Worm (Caenorhabditis elegans) whole organism, mixed stage, embryonic: ENCODE results near the gene R03H10.11.

Experiments used
- M03D4.4 ChIP-seq: sonication (generic microtip); optimal IDR thresholded peaks from 2 replicates; lab custom pipeline; 2017; ENCODE audit warnings: mild to moderate bottlenecking, missing genetic modification characterization, missing compliant biosample characterization
- blmp-1 ChIP-seq: fragments of 150-350 bp; optimal IDR thresholded peaks from 2 replicates; lab custom pipeline; 2014; ENCODE audit warnings: missing biosample characterization, missing genetic modification characterization
- ceh-43 ChIP-seq: fragments of 200-800 bp; sonication (Bioruptor generic); optimal IDR thresholded peaks from 2 replicates; lab custom pipeline; 2018; ENCODE audit warnings: mild to moderate bottlenecking, missing genetic modification characterization, moderate library complexity, missing compliant biosample characterization
- ceh-83 ChIP-seq: fragments of 200-800 bp; sonication (Bioruptor generic); optimal IDR thresholded peaks from 2 replicates; lab custom pipeline; 2018; ENCODE audit warnings: mild to moderate bottlenecking, missing genetic modification characterization, missing compliant biosample characterization
- cnd-1 ChIP-seq: fragments of 200-800 bp; sonication (Bioruptor generic); optimal IDR thresholded peaks from 2 replicates; lab custom pipeline; 2018; ENCODE audit warnings: mild to moderate bottlenecking, missing genetic modification characterization, missing compliant biosample characterization
- drap-1 ChIP-seq: fragments of 200-800 bp; sonication (Bioruptor generic); optimal IDR thresholded peaks from 3 replicates; lab custom pipeline; 2018; ENCODE audit warnings: mild to moderate bottlenecking, missing genetic modification characterization, missing compliant biosample characterization
- elt-1 ChIP-seq: sonication (generic microtip); optimal IDR thresholded peaks from 2 replicates; lab custom pipeline; 2017; ENCODE audit warnings: missing genetic modification characterization, mild to moderate bottlenecking, missing compliant biosample characterization, antibody characterized with exemption, moderate library complexity, borderline replicate concordance; ENCODE audit not compliant: insufficient read depth
- elt-3 ChIP-seq: fragments of 150-350 bp; optimal IDR thresholded peaks from 2 replicates; lab custom pipeline; 2014; ENCODE audit warnings: missing biosample characterization, missing genetic modification characterization
- flh-1 ChIP-seq: fragments of 200-800 bp; sonication (Bioruptor generic); optimal IDR thresholded peaks from 2 replicates; lab custom pipeline; 2018; ENCODE audit warnings: mild to moderate bottlenecking, missing genetic modification characterization, moderate library complexity, missing compliant biosample characterization
- ham-2 ChIP-seq: fragments of 200-800 bp; sonication (Bioruptor generic); optimal IDR thresholded peaks from 2 replicates; lab custom pipeline; 2018; ENCODE audit warnings: mild to moderate bottlenecking, missing genetic modification characterization, missing compliant biosample characterization
- hlh-1 ChIP-seq: fragments of 150-350 bp; optimal IDR thresholded peaks from 2 replicates; lab custom pipeline; 2014; ENCODE audit warnings: missing biosample characterization, missing genetic modification reagents, missing genetic modification characterization
- lin-13 ChIP-seq: fragments of 150-350 bp; optimal IDR thresholded peaks from 2 replicates; lab custom pipeline; 2014; ENCODE audit warnings: missing biosample characterization, missing genetic modification characterization
- lsy-2 ChIP-seq: fragments of 150-350 bp; optimal IDR thresholded peaks from 2 replicates; lab custom pipeline; 2014; ENCODE audit warnings: missing biosample characterization, missing genetic modification characterization
- mab-5 ChIP-seq: fragments of 150-350 bp; optimal IDR thresholded peaks from 2 replicates; lab custom pipeline; 2014; ENCODE audit warnings: missing biosample characterization, missing genetic modification characterization
- mep-1 ChIP-seq: fragments of 150-350 bp; optimal IDR thresholded peaks from 2 replicates; lab custom pipeline; 2017; ENCODE audit warnings: missing biosample characterization, missing genetic modification reagents, missing genetic modification characterization, inconsistent platforms
- mls-2 ChIP-seq: sonication (generic microtip); optimal IDR thresholded peaks from 2 replicates; lab custom pipeline; 2016; ENCODE audit warnings: mild to moderate bottlenecking, missing genetic modification characterization, moderate library complexity, missing compliant biosample characterization
- nhr-12 ChIP-seq: fragments of 150-350 bp; optimal IDR thresholded peaks from 2 replicates; lab custom pipeline; 2014; ENCODE audit warnings: missing biosample characterization, missing genetic modification characterization
- nhr-2 ChIP-seq: fragments of 150-350 bp; optimal IDR thresholded peaks from 2 replicates; lab custom pipeline; 2014; ENCODE audit warnings: missing biosample characterization, missing genetic modification characterization
- nhr-237 ChIP-seq: fragments of 150-350 bp; optimal IDR thresholded peaks from 2 replicates; lab custom pipeline; 2014; ENCODE audit warnings: missing biosample characterization, missing genetic modification characterization
- nhr-28 ChIP-seq: fragments of 150-350 bp; optimal IDR thresholded peaks from 2 replicates; lab custom pipeline; 2014; ENCODE audit warnings: missing biosample characterization, missing genetic modification characterization
- pha-4 ChIP-seq: fragments of 150-350 bp; optimal IDR thresholded peaks from 2 replicates; lab custom pipeline; 2018; ENCODE audit warnings: missing biosample characterization, missing genetic modification reagents, missing genetic modification characterization
- sem-2 ChIP-seq: fragments of 200-800 bp; sonication (Bioruptor generic); optimal IDR thresholded peaks from 2 replicates; lab custom pipeline; 2018; ENCODE audit warnings: mild to moderate bottlenecking, missing genetic modification characterization, missing compliant biosample characterization
- sptf-1 ChIP-seq: sonication (generic microtip); optimal IDR thresholded peaks from 2 replicates; lab custom pipeline; 2017; ENCODE audit warnings: mild to moderate bottlenecking, missing genetic modification characterization, moderate library complexity, missing compliant biosample characterization
- tbx-8 ChIP-seq: fragments of 200-800 bp; sonication (Bioruptor generic); optimal IDR thresholded peaks from 2 replicates; lab custom pipeline; 2018; ENCODE audit warnings: mild to moderate bottlenecking, missing genetic modification characterization, moderate library complexity, missing compliant biosample characterization
- unc-120 ChIP-seq: sonication (generic microtip); optimal IDR thresholded peaks from 2 replicates; lab custom pipeline; 2017; ENCODE audit warnings: missing genetic modification characterization, missing compliant biosample characterization; ENCODE audit not compliant: poor library complexity, severe bottlenecking
- unc-39 ChIP-seq: fragments of 150-350 bp; optimal IDR thresholded peaks from 2 replicates; lab custom pipeline; 2014; ENCODE audit warnings: missing biosample characterization, missing genetic modification characterization
- unc-62 ChIP-seq: fragments of 150-350 bp; optimal IDR thresholded peaks from 2 replicates; lab custom pipeline; 2014; ENCODE audit warnings: missing biosample characterization, missing genetic modification reagents, missing genetic modification characterization
- zip-8 ChIP-seq: fragments of 150-350 bp; optimal IDR thresholded peaks from 2 replicates; lab custom pipeline; 2014; ENCODE audit warnings: missing biosample characterization, missing genetic modification characterization
- ztf-11 ChIP-seq: fragments of 150-350 bp; optimal IDR thresholded peaks from 2 replicates; lab custom pipeline; 2014; ENCODE audit warnings: missing biosample characterization, missing genetic modification characterization

The R03H10.11 gene

ce11 chrII:4183979-4184378 is 1.5 kb downstream of the R03H10.11 start:
- TF ChIP-seq cnd-1 (tag; lab: Kevin White, UChicago), result no peak
- no peak for TF ChIP-seq blmp-1 (tag; lab: Kevin White, UChicago)
- peak; percentile 96 for TF ChIP-seq hlh-1 (tag; lab: Kevin White, UChicago)
- TF ChIP-seq unc-120, result peak; percentile 58
- TF ChIP-seq unc-62 (GFP tag; lab: Kevin White, UChicago), result peak; percentile 29

DNA sequence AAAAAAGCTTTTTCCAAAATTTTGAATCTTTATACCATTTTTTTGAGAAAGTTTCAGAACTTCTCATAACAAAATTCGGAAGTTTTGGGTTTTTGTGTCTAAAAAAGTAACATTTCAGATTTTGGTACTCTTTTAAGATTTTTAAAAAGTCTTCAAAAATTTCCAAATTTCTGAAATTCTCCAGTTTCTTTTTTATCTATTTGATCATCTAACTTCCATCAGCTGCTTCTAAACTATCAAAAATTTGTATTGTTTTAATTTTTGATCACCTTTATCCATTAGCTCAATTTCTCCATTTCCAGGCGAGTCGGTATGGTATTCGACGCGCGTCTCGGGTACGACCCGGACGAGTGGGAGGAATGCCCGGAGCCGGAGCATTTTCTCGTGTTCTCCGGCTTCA is 3.9 kb downstream of the R03H10.11 start, which contains the start of gene cpna-1:
Gene cpna-1 (plus strand): TSS at position 301 of the 400 bp plus-strand sequence.
- no peak for TF ChIP-seq pha-4 (tag; lab: Kevin White, UChicago)
- no peak for TF ChIP-seq unc-120
- no peak for TF ChIP-seq mep-1 (tag; lab: Kevin White, UChicago)
- TF ChIP-seq unc-62 (GFP tag; lab: Kevin White, UChicago), result no peak
- TF ChIP-seq nhr-237, result no peak
- TF ChIP-seq nhr-12 (tag; lab: Kevin White, UChicago), result no peak
- no peak for TF ChIP-seq sem-2
- no peak for TF ChIP-seq cnd-1 (tag; lab: Kevin White, UChicago)
- no peak for TF ChIP-seq ztf-11
- TF ChIP-seq ceh-83, result no peak
- TF ChIP-seq nhr-2 (tag; lab: Kevin White, UChicago), result no peak
- TF ChIP-seq mls-2 (tag; lab: Kevin White, UChicago), result no peak
- no peak for TF ChIP-seq elt-1 (tag; lab: Kevin White, UChicago)
- TF ChIP-seq lsy-2 (tag; lab: Kevin White, UChicago), result no peak
- no peak for TF ChIP-seq zip-8
- no peak for TF ChIP-seq drap-1 (GFP tag; lab: Kevin White, UChicago)
- no peak for TF ChIP-seq ceh-43
- no peak for TF ChIP-seq mab-5 (tag; lab: Kevin White, UChicago)
- no peak for TF ChIP-seq unc-39 (tag; lab: Kevin White, UChicago)
- TF ChIP-seq, all 35 proteins: peak for 0

DNA sequence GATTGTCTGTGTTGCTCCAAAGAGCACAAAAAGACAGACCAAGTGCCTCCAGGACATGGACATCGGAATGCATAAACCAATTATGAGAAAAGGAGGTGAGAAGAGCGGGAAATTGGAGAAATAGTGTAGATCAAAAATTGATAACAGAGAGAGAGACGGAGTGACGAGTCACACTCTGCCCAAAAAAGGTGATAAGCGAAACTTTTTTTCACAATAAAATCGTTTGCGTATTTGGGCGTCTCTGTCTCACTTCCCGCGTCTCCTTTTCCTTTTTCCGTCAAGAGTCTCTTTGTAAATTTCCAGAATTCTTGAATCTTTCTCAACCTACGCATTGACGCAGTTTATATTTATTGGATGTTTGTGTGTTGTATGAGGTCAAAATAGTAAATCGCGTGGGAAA is 11.7 kb downstream of the R03H10.11 start, which contains the start of gene mth-2:
Gene mth-2 (minus strand): TSS at position 188 of the 400 bp plus-strand sequence.
- no peak for TF ChIP-seq flh-1

- TF ChIP-seq unc-39 (tag; lab: Kevin White, UChicago) (no peak), flh-1 (no peak), mls-2 (tag; lab: Kevin White, UChicago) (no peak), ceh-83 (no peak), mep-1 (tag; lab: Kevin White, UChicago) (no peak), nhr-2 (tag; lab: Kevin White, UChicago) (no peak), sptf-1 (tag; lab: Kevin White, UChicago) (no peak), hlh-1 (tag; lab: Kevin White, UChicago) (no peak), unc-62 (GFP tag; lab: Kevin White, UChicago) (no peak), elt-3 (tag; lab: Kevin White, UChicago) (no peak), nhr-237 (no peak), ham-2 (GFP tag; lab: Kevin White, UChicago) (no peak), zip-8 (no peak), tbx-8 (GFP tag; lab: Kevin White, UChicago) (no peak), nhr-28 (tag; lab: Kevin White, UChicago) (no peak), ceh-43 (no peak), M03D4.4 (tag; lab: Kevin White, UChicago) (no peak), blmp-1 (tag; lab: Kevin White, UChicago) (no peak)
- TF ChIP-seq, all 35 proteins: peak for 0
Measured at ce11 chrII:4203729-4204184, 21.3 kb downstream of the R03H10.11 start, which contains the start of gene mth-1. mth-1 (minus strand) TSS chrII:4203779.

DNA sequence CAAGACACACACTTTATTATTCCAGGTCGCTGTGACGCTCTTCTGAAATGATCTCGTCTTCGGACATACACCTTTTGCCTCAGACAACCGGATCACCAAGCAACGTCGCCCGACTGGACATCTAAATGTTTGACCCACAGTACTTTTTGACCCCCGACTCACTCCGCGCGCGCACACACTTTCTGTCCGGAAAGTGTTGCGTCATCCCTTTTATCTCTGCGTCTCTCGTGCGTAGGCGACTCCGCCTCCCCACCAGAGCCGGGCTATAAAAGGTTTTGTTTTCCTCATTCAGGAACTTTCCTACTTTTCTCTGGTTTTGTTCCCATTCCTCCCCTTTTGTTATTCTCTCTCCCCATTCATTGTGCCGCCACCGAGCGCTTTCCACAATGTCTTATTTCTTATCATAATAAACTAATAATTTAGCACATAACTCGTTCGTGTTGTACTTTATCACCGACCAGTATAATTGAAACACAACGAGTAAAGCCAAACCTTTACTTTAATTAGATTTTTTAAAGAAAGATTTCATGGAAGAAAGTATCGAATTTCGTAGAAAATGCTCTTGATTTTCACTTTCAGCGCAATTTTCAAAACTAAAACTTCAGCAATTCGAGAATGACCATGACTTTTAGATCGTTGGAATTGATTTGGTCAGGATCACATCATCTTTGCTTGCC is 26.7 kb downstream of the R03H10.11 start, which contains the start of gene F31D5.6:
Gene F31D5.6 (plus strand): TSS at position 627 of the 677 bp plus-strand sequence.
- TF ChIP-seq zip-8 (peak; percentile 52), lin-13 (tag; lab: Kevin White, UChicago) (no peak)
- TF ChIP-seq, all 35 proteins: peak for 1
